4 worm cellular contexts compared by ENCODE assay signal in genomic region chrIV:13386043-13386442, ce11.
TF ChIP-seq lines count a peak whose summit lies in the region.

Gene Y62E10A.20, minus strand, starts transcription at chrIV:13386091.
Gene Y62E10A.23, plus strand, starts transcription at chrIV:13386324.
Gene mdt-9, plus strand, starts transcription at chrIV:13386380.

TF ChIP-seq in whole organism, L2 larva, 48 proteins besides CTCF, POLR2A, EP300 and RAD21 (continues in another document):
- TF ChIP-seq nhr-10 (tag; optimal IDR thresholded peaks at IDR 0.05; lab: Kevin White, UChicago) (no peak), nhr-129 (tag; optimal IDR thresholded peaks at IDR 0.05; lab: Kevin White, UChicago) (peak; percentile 98), nhr-12 (tag; optimal IDR thresholded peaks at IDR 0.05; lab: Kevin White, UChicago) (no peak), R02D3.7 (tag; optimal IDR thresholded peaks at IDR 0.05; lab: Kevin White, UChicago) (no peak), F13H6.1 (tag; optimal IDR thresholded peaks at IDR 0.05; lab: Kevin White, UChicago) (peak; percentile 51), lin-39 (tag; optimal IDR thresholded peaks at IDR 0.05; lab: Kevin White, UChicago) (no peak), ZK546.5 (tag; optimal IDR thresholded peaks at IDR 0.05; lab: Kevin White, UChicago) (no peak), gmeb-1 (tag; optimal IDR thresholded peaks at IDR 0.05; lab: Kevin White, UChicago) (peak; percentile 79), skn-1 (tag; optimal IDR thresholded peaks at IDR 0.05; lab: Kevin White, UChicago) (no peak), ceh-82 (tag; optimal IDR thresholded peaks at IDR 0.05; lab: Kevin White, UChicago) (no peak), lsy-2 (tag; optimal IDR thresholded peaks at IDR 0.05; lab: Kevin White, UChicago) (peak; percentile 45 to 86), alr-1 (tag; optimal IDR thresholded peaks at IDR 0.05; lab: Kevin White, UChicago) (peak; percentile 36), lin-11 (tag; optimal IDR thresholded peaks at IDR 0.05; lab: Kevin White, UChicago) (peak; percentile 73), nhr-25 (tag; optimal IDR thresholded peaks at IDR 0.05; lab: Kevin White, UChicago) (peak; percentile 76), ztf-1 (GFP tag; conservative IDR thresholded peaks at IDR 0.05; lab: Robert Waterston, UW) (no peak), nhr-21 (tag; optimal IDR thresholded peaks at IDR 0.05; lab: Kevin White, UChicago) (peak; percentile 58), mab-5 (tag; optimal IDR thresholded peaks at IDR 0.05; lab: Kevin White, UChicago) (peak; percentile 67), ceh-16 (tag; optimal IDR thresholded peaks at IDR 0.05; lab: Kevin White, UChicago) (no peak), fos-1 (tag; optimal IDR thresholded peaks at IDR 0.05; lab: Kevin White, UChicago) (peak; percentile 32), mbf-1 (tag; optimal IDR thresholded peaks at IDR 0.05; lab: Kevin White, UChicago) (no peak), elt-1 (tag; optimal IDR thresholded peaks at IDR 0.05; lab: Kevin White, UChicago) (no peak), ztf-4 (tag; optimal IDR thresholded peaks at IDR 0.05; lab: Kevin White, UChicago) (peak; percentile 56), unc-62 (GFP tag; optimal IDR thresholded peaks at IDR 0.05; lab: Kevin White, UChicago) (no peak), nhr-6 (tag; optimal IDR thresholded peaks at IDR 0.05; lab: Kevin White, UChicago) (peak; percentile 51)

TF ChIP-seq in whole organism, L4 larva, 104 proteins besides CTCF, POLR2A, EP300 and RAD21 (continues in another document):
- TF ChIP-seq lin-38 (GFP tag; IDR thresholded peaks at IDR 0.05; lab: Robert Waterston, UW) (peak; percentile 96), lin-1 (GFP tag; IDR thresholded peaks at IDR 0.05; lab: Robert Waterston, UW) (no peak), unc-130 (GFP tag; optimal IDR thresholded peaks at IDR 0.05; lab: Kevin White, UChicago) (peak; percentile 78), nhr-76 (tag; optimal IDR thresholded peaks at IDR 0.05; lab: Kevin White, UChicago) (no peak), hlh-30 (tag; optimal IDR thresholded peaks at IDR 0.05; lab: Kevin White, UChicago; ENCODE audit: insufficient read depth) (peak; percentile 45), F49E8.2 (tag; optimal IDR thresholded peaks at IDR 0.05; lab: Kevin White, UChicago; ENCODE audit: borderline replicate concordance) (no peak), nhr-6 (tag; optimal IDR thresholded peaks at IDR 0.05; lab: Kevin White, UChicago) (peak; percentile 92), gei-8 (GFP tag; optimal IDR thresholded peaks at IDR 0.05; lab: Kevin White, UChicago) (no peak), hmg-1.1 (GFP tag; IDR thresholded peaks at IDR 0.05; lab: Robert Waterston, UW) (peak; percentile 59), ctbp-1 (GFP tag; IDR thresholded peaks at IDR 0.05; lab: Robert Waterston, UW) (peak; percentile 14; the same call in 1 of the 2 replicates), dmd-6 (GFP tag; IDR thresholded peaks at IDR 0.05; lab: Robert Waterston, UW) (no peak), spr-1 (tag; optimal IDR thresholded peaks at IDR 0.05; lab: Kevin White, UChicago) (peak; percentile 0), aha-1 (tag; lab: Kevin White, UChicago) (peak; percentile 96), ama-1 (optimal IDR thresholded peaks at IDR 0.05; lab: Kevin White, UChicago) (peak; percentile 20), nhr-41 (GFP tag; IDR thresholded peaks at IDR 0.05; lab: Robert Waterston, UW) (no peak), arid-1 (GFP tag; conservative IDR thresholded peaks at IDR 0.05; lab: Robert Waterston, UW) (0 out of 2 replicates have a peak, but pooled peaks have one; percentile 48), nhr-28 (tag; optimal IDR thresholded peaks at IDR 0.05; lab: Kevin White, UChicago) (peak; percentile 30), lsy-2 (tag; optimal IDR thresholded peaks at IDR 0.05; lab: Kevin White, UChicago) (peak in 1 of 2 experiments; percentile 89), ztf-11 (tag; optimal IDR thresholded peaks at IDR 0.05; lab: Kevin White, UChicago) (no peak), tag-97 (GFP tag; IDR thresholded peaks at IDR 0.05; lab: Robert Waterston, UW) (no peak), nhr-48 (tag; optimal IDR thresholded peaks at IDR 0.05; lab: Kevin White, UChicago) (no peak), T26A8.4 (GFP tag; IDR thresholded peaks at IDR 0.05; lab: Robert Waterston, UW) (0 out of 2 replicates have a peak, but pooled peaks have one; percentile 46), lin-13 (GFP tag; optimal IDR thresholded peaks at IDR 0.05; lab: Kevin White, UChicago) (peak; percentile 88)

TF ChIP-seq in whole organism, late embryonic, 69 proteins besides CTCF, POLR2A, EP300 and RAD21 (continues in another document):
- TF ChIP-seq pag-3 (tag; optimal IDR thresholded peaks at IDR 0.05; lab: Kevin White, UChicago; ENCODE audit: borderline replicate concordance) (no peak), C38D4.7 (GFP tag; optimal IDR thresholded peaks at IDR 0.05; lab: Kevin White, UChicago) (peak; percentile 57), hlh-8 (tag; optimal IDR thresholded peaks at IDR 0.05; lab: Kevin White, UChicago) (peak; percentile 60), zip-5 (tag; optimal IDR thresholded peaks at IDR 0.05; lab: Kevin White, UChicago) (peak; percentile 33), ceh-48 (tag; optimal IDR thresholded peaks at IDR 0.05; lab: Kevin White, UChicago) (peak; percentile 65), ceh-30 (tag; optimal IDR thresholded peaks at IDR 0.05; lab: Kevin White, UChicago) (no peak), ceh-18 (tag; optimal IDR thresholded peaks at IDR 0.05; lab: Kevin White, UChicago) (peak; percentile 46), ceh-2 (tag; optimal IDR thresholded peaks at IDR 0.05; lab: Kevin White, UChicago) (peak; percentile 39), fkh-6 (tag; optimal IDR thresholded peaks at IDR 0.05; lab: Kevin White, UChicago) (peak; percentile 29), rnt-1 (tag; optimal IDR thresholded peaks at IDR 0.05; lab: Kevin White, UChicago) (peak; percentile 45), npax-4 (tag; optimal IDR thresholded peaks at IDR 0.05; lab: Kevin White, UChicago) (peak; percentile 35), ceh-22 (tag; optimal IDR thresholded peaks at IDR 0.05; lab: Kevin White, UChicago) (no peak), pros-1 (tag; optimal IDR thresholded peaks at IDR 0.05; lab: Kevin White, UChicago) (peak; percentile 42), tbx-7 (tag; optimal IDR thresholded peaks at IDR 0.05; lab: Kevin White, UChicago) (peak; percentile 10), elt-2 (tag; optimal IDR thresholded peaks at IDR 0.05; lab: Kevin White, UChicago) (peak; percentile 80), ceh-24 (tag; optimal IDR thresholded peaks at IDR 0.05; lab: Kevin White, UChicago) (peak; percentile 14), nhr-11 (tag; optimal IDR thresholded peaks at IDR 0.05; lab: Kevin White, UChicago) (no peak), unc-42 (tag; optimal IDR thresholded peaks at IDR 0.05; lab: Kevin White, UChicago) (peak; percentile 89), ref-2 (tag; optimal IDR thresholded peaks at IDR 0.05; lab: Kevin White, UChicago) (peak; percentile 77), unc-55 (GFP tag; optimal IDR thresholded peaks at IDR 0.05; lab: Kevin White, UChicago) (peak; percentile 4), ets-4 (tag; optimal IDR thresholded peaks at IDR 0.05; lab: Kevin White, UChicago) (no peak), C08G9.2 (tag; optimal IDR thresholded peaks at IDR 0.05; lab: Kevin White, UChicago) (peak; percentile 55), ama-1 (optimal IDR thresholded peaks at IDR 0.05; lab: Kevin White, UChicago) (no peak), dve-1 (tag; optimal IDR thresholded peaks at IDR 0.05; lab: Kevin White, UChicago) (peak; percentile 64), lin-11 (tag; optimal IDR thresholded peaks at IDR 0.05; lab: Kevin White, UChicago) (peak; percentile 33), ceh-19 (GFP tag; optimal IDR thresholded peaks at IDR 0.05; lab: Kevin White, UChicago) (peak; percentile 70)

TF ChIP-seq in whole organism, mixed stage, embryonic, 35 proteins besides CTCF, POLR2A, EP300 and RAD21 (continues in another document):
- TF ChIP-seq nhr-28 (tag; optimal IDR thresholded peaks at IDR 0.05; lab: Kevin White, UChicago) (peak; percentile 62), unc-39 (tag; optimal IDR thresholded peaks at IDR 0.05; lab: Kevin White, UChicago) (no peak), nhr-237 (tag; optimal IDR thresholded peaks at IDR 0.05; lab: Kevin White, UChicago) (peak; percentile 66), mab-5 (tag; optimal IDR thresholded peaks at IDR 0.05; lab: Kevin White, UChicago) (peak; percentile 2), nhr-2 (tag; optimal IDR thresholded peaks at IDR 0.05; lab: Kevin White, UChicago) (peak; percentile 8), cnd-1 (tag; optimal IDR thresholded peaks at IDR 0.05; lab: Kevin White, UChicago) (peak; percentile 58), lsy-2 (tag; optimal IDR thresholded peaks at IDR 0.05; lab: Kevin White, UChicago) (peak; percentile 76), ceh-39 (tag; optimal IDR thresholded peaks at IDR 0.05; lab: Kevin White, UChicago) (peak; percentile 78), unc-120 (tag; optimal IDR thresholded peaks at IDR 0.05; lab: Kevin White, UChicago; ENCODE audit: poor library complexity, severe bottlenecking) (peak; percentile 72), zip-8 (tag; optimal IDR thresholded peaks at IDR 0.05; lab: Kevin White, UChicago) (no peak), ceh-83 (GFP tag; optimal IDR thresholded peaks at IDR 0.05; lab: Kevin White, UChicago) (peak; percentile 69), unc-62 (GFP tag; optimal IDR thresholded peaks at IDR 0.05; lab: Kevin White, UChicago) (peak; percentile 43), flh-1 (GFP tag; optimal IDR thresholded peaks at IDR 0.05; lab: Kevin White, UChicago) (peak; percentile 21), ham-2 (GFP tag; optimal IDR thresholded peaks at IDR 0.05; lab: Kevin White, UChicago) (peak; percentile 85), lin-13 (tag; optimal IDR thresholded peaks at IDR 0.05; lab: Kevin White, UChicago) (peak; percentile 63), blmp-1 (tag; optimal IDR thresholded peaks at IDR 0.05; lab: Kevin White, UChicago) (peak; percentile 57), nhr-76 (tag; optimal IDR thresholded peaks at IDR 0.05; lab: Kevin White, UChicago) (peak; percentile 64), hlh-1 (tag; optimal IDR thresholded peaks at IDR 0.05; lab: Kevin White, UChicago) (peak; percentile 78), ceh-43 (GFP tag; optimal IDR thresholded peaks at IDR 0.05; lab: Kevin White, UChicago) (peak; percentile 74), lin-32 (GFP tag; optimal IDR thresholded peaks at IDR 0.05; lab: Kevin White, UChicago) (no peak), mep-1 (tag; optimal IDR thresholded peaks at IDR 0.05; lab: Kevin White, UChicago) (peak; percentile 89), bed-3 (GFP tag; optimal IDR thresholded peaks at IDR 0.05; lab: Kevin White, UChicago) (no peak), sem-2 (GFP tag; optimal IDR thresholded peaks at IDR 0.05; lab: Kevin White, UChicago) (no peak), drap-1 (GFP tag; optimal IDR thresholded peaks at IDR 0.05; lab: Kevin White, UChicago) (peak; percentile 75), mls-2 (tag; optimal IDR thresholded peaks at IDR 0.05; lab: Kevin White, UChicago) (peak; percentile 76), elt-1 (tag; optimal IDR thresholded peaks at IDR 0.05; lab: Kevin White, UChicago; ENCODE audit: borderline replicate concordance, insufficient read depth) (no peak), ztf-11 (tag; optimal IDR thresholded peaks at IDR 0.05; lab: Kevin White, UChicago) (peak; percentile 72), nhr-12 (tag; optimal IDR thresholded peaks at IDR 0.05; lab: Kevin White, UChicago) (no peak)
